Worm (Caenorhabditis elegans): ENCODE measurements around the gene C56E6.7.

ce11 chrII:6469340-6469739 is 47.0 kb upstream of the C56E6.7 start:
- TF ChIP-seq ctbp-1 (GFP tag; IDR thresholded peaks at IDR 0.05) (no peak), unc-130 (GFP tag; optimal IDR thresholded peaks at IDR 0.05) (no peak), fos-1 (tag; optimal IDR thresholded peaks at IDR 0.05) (no peak), attf-4 (tag; optimal IDR thresholded peaks at IDR 0.05) (no peak), unc-62 (GFP tag; optimal IDR thresholded peaks at IDR 0.05 in 1 of 2) (no peak), unc-62 (tag; optimal IDR thresholded peaks at IDR 0.05) (no peak), nhr-111 (GFP tag; optimal IDR thresholded peaks at IDR 0.05) (no peak), nhr-6 (tag; optimal IDR thresholded peaks at IDR 0.05) (no peak), lsy-2 (tag; optimal IDR thresholded peaks at IDR 0.05) (no peak), lin-39 (tag; optimal IDR thresholded peaks at IDR 0.05) (no peak), unc-39 (tag; optimal IDR thresholded peaks at IDR 0.05) (no peak), lin-13 (GFP tag; optimal IDR thresholded peaks at IDR 0.05) (no peak), vab-7 (GFP tag; IDR thresholded peaks at IDR 0.05) (no peak), F49E8.2 (tag; optimal IDR thresholded peaks at IDR 0.05; ENCODE audit: borderline replicate concordance) (no peak), ceh-28 (tag; optimal IDR thresholded peaks at IDR 0.05) (no peak)
